Fruit fly (Drosophila melanogaster): ENCODE results near the gene Dys.

The Dys gene

DNA sequence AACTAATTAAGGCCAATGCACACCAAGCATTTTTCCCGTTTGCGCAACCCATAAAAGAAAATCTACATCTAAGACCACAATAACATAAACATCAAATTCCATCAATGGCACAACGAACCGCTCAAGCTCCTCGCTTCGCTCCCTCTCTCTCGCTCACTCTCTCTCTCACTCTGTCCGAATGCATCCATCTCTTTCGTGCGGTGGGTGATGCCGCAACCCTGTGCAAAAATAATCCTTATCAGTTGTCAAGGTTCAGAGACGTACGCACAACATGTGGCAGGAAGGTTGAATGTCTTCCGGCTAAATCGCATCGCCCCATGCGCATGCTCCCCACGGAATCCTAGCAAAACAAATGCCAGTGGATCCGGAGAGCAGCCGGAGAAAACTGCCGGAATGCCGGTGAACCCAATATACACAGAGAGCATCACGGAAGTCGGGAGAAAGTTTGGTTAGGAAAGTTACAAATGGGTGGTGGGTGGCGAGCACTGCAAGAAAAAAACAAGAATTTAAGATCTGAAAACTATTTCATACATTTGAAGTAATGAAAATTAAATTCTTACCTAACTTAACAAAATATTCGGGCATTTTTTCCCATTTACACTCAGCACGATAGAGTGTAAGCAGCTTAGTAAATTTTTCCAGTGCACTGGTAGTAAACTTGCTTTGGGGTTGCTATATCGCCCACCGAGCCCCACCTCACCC is 37.9 kb downstream of the Dys start (continued):
- TF ChIP-seq pros (GFP tag; optimal IDR thresholded peaks at IDR 0.05), result no peak
- peak; percentile 93 for TF ChIP-seq E2f1 (GFP tag; IDR thresholded peaks at IDR 0.05)
- peak; percentile 76 for TF ChIP-seq exex (tag; optimal IDR thresholded peaks at IDR 0.05)
- TF ChIP-seq Elba2 (GFP tag; optimal IDR thresholded peaks at IDR 0.05), result no peak
- TF ChIP-seq dimm (GFP tag; IDR thresholded peaks at IDR 0.05), result peak; percentile 90
- TF ChIP-seq Six4 (GFP tag; optimal IDR thresholded peaks at IDR 0.05), result peak; percentile 85
- TF ChIP-seq Myb (GFP tag; optimal IDR thresholded peaks at IDR 0.05), result peak; percentile 80
- peak; percentile 96 for TF ChIP-seq HHEX (GFP tag; optimal IDR thresholded peaks at IDR 0.05)
- peak; percentile 90 for TF ChIP-seq wor (GFP tag; IDR thresholded peaks at IDR 0.05)
- peak in 1 of 2 experiments; percentile 36 for TF ChIP-seq Hr78 (GFP tag; optimal IDR thresholded peaks at IDR 0.05)
- no peak for TF ChIP-seq CG13287 (GFP tag; IDR thresholded peaks at IDR 0.05; ENCODE audit: partially characterized antibody)
- TF ChIP-seq CTCF (GFP tag; optimal IDR thresholded peaks at IDR 0.05), result peak; percentile 22
- TF ChIP-seq ato (GFP tag; IDR thresholded peaks at IDR 0.05; ENCODE audit: partially characterized antibody), result no peak
- peak; percentile 87 for TF ChIP-seq sug (tag; optimal IDR thresholded peaks at IDR 0.05)
- peak; percentile 84 for TF ChIP-seq CG10462 (GFP tag; optimal IDR thresholded peaks at IDR 0.05)
- peak; percentile 95 for TF ChIP-seq CG30403 (GFP tag; optimal IDR thresholded peaks at IDR 0.05)
- TF ChIP-seq pum (GFP tag; optimal IDR thresholded peaks at IDR 0.05), result peak; percentile 81
- peak; percentile 93 for TF ChIP-seq MBD-R2 (GFP tag; IDR thresholded peaks at IDR 0.05)
- TF ChIP-seq CG8281 (tag; optimal IDR thresholded peaks at IDR 0.05), result peak; percentile 75
- TF ChIP-seq da (GFP tag; optimal IDR thresholded peaks at IDR 0.05), result peak; percentile 68
- peak; percentile 94 for TF ChIP-seq CG9817 (tag; optimal IDR thresholded peaks at IDR 0.05)
- TF ChIP-seq vfl (GFP tag; optimal IDR thresholded peaks at IDR 0.05), result peak; percentile 81
- peak; percentile 94 for TF ChIP-seq CrebB (tag; optimal IDR thresholded peaks at IDR 0.05)
- TF ChIP-seq CG9437 (GFP tag; optimal IDR thresholded peaks at IDR 0.05), result peak; percentile 77
- TF ChIP-seq sima (GFP tag; optimal IDR thresholded peaks at IDR 0.05), result peak; percentile 27
- peak; percentile 88 for TF ChIP-seq CG1602 (GFP tag; optimal IDR thresholded peaks at IDR 0.05)
- peak; percentile 88 for TF ChIP-seq Sox100B (GFP tag; optimal IDR thresholded peaks at IDR 0.05)
- peak; percentile 88 for TF ChIP-seq bowl (GFP tag; IDR thresholded peaks at IDR 0.05)
- TF ChIP-seq Tbp (GFP tag; optimal IDR thresholded peaks at IDR 0.05), result no peak
- no peak for TF ChIP-seq ac (GFP tag; optimal IDR thresholded peaks at IDR 0.05)
- peak; percentile 78 for TF ChIP-seq gcm (GFP tag; optimal IDR thresholded peaks at IDR 0.05)
- peak; percentile 74 for TF ChIP-seq ems (GFP tag; optimal IDR thresholded peaks at IDR 0.05)
- TF ChIP-seq CG8765 (GFP tag; IDR thresholded peaks at IDR 0.05), result peak; percentile 82; the same call in 1 of the 2 replicates
- TF ChIP-seq prd (optimal IDR thresholded peaks at IDR 0.05), result no peak
- TF ChIP-seq prd (GFP tag; IDR thresholded peaks at IDR 0.05), result peak; percentile 95
- peak; percentile 90 for TF ChIP-seq CG9727 (GFP tag; optimal IDR thresholded peaks at IDR 0.05)
- peak; percentile 55 for TF ChIP-seq CG3838 (GFP tag; optimal IDR thresholded peaks at IDR 0.05)
- TF ChIP-seq CG2199 (GFP tag; IDR thresholded peaks at IDR 0.05), result peak; percentile 56; the same call in 1 of the 3 replicates
- peak; percentile 96 for TF ChIP-seq BtbVII (GFP tag; optimal IDR thresholded peaks at IDR 0.05)
- peak; percentile 86 for TF ChIP-seq sens-2 (GFP tag; IDR thresholded peaks at IDR 0.05)
- TF ChIP-seq Doc3 (GFP tag; IDR thresholded peaks at IDR 0.05; ENCODE audit: partially characterized antibody), result no peak
- peak; percentile 96 for TF ChIP-seq wdn (GFP tag; IDR thresholded peaks at IDR 0.05)
- peak; percentile 89 for TF ChIP-seq CG11093 (GFP tag; IDR thresholded peaks at IDR 0.05)
- TF ChIP-seq zf30C (GFP tag; optimal IDR thresholded peaks at IDR 0.05), result peak; percentile 77
- TF ChIP-seq fu2 (GFP tag; optimal IDR thresholded peaks at IDR 0.05), result peak; percentile 86
- TF ChIP-seq CG6254 (GFP tag; optimal IDR thresholded peaks at IDR 0.05), result peak; percentile 76
- peak in 1 of 2 experiments; percentile 92 for TF ChIP-seq eve (GFP tag; optimal IDR thresholded peaks at IDR 0.05)
- TF ChIP-seq nom (GFP tag; optimal IDR thresholded peaks at IDR 0.05), result peak; percentile 60
- 0 out of 2 replicates have a peak, but pooled peaks have one; percentile 16 for TF ChIP-seq Dref (GFP tag; IDR thresholded peaks at IDR 0.05)
- TF ChIP-seq CG13424 (tag; optimal IDR thresholded peaks at IDR 0.05), result peak; percentile 95
